Fruit fly (Drosophila melanogaster) whole organism, adult: ENCODE results near the gene CG42740.
A peak's percentile ranks its signal among the peaks of the same experiment; 100 is the strongest.

ENCODE experiments used
- CG11617 ChIP-seq: fragments of 200-800 bp; sonication (Bioruptor generic); optimal IDR thresholded peaks from 2 replicates; lab custom pipeline; 2017; ENCODE audit warnings: mild to moderate bottlenecking, missing biosample characterization, missing genetic modification reagents, missing genetic modification characterization
- CG12768 ChIP-seq: fragments of 200-800 bp; sonication (Bioruptor generic); optimal IDR thresholded peaks from 2 replicates; lab custom pipeline; 2017; ENCODE audit warnings: missing biosample characterization, missing genetic modification characterization, mild to moderate bottlenecking, moderate library complexity, missing genetic modification reagents
- CG14711 ChIP-seq: fragments of 200-800 bp; sonication (Bioruptor generic); optimal IDR thresholded peaks from 2 replicates; lab custom pipeline; 2018; ENCODE audit warnings: missing biosample characterization, mild to moderate bottlenecking, missing genetic modification characterization, moderate library complexity
- CG1620 ChIP-seq: fragments of 200-800 bp; sonication (Bioruptor generic); optimal IDR thresholded peaks from 2 replicates; lab custom pipeline; 2016; ENCODE audit warnings: missing biosample characterization, missing genetic modification characterization
- CG33017 ChIP-seq: fragments of 200-800 bp; sonication (Bioruptor generic); optimal IDR thresholded peaks from 2 replicates; lab custom pipeline; 2018; ENCODE audit warnings: missing biosample characterization, mild to moderate bottlenecking, missing genetic modification characterization, moderate library complexity
- CG5204 ChIP-seq: fragments of 200-800 bp; sonication (Bioruptor generic); optimal IDR thresholded peaks from 2 replicates; lab custom pipeline; 2016; ENCODE audit warnings: missing biosample characterization, missing genetic modification characterization
- CG7045 ChIP-seq: fragments of 200-800 bp; sonication (Bioruptor generic); optimal IDR thresholded peaks from 2 replicates; lab custom pipeline; 2017; ENCODE audit warnings: missing biosample characterization, mild to moderate bottlenecking, missing genetic modification characterization
- CG7101 ChIP-seq: fragments of 200-800 bp; sonication (Bioruptor generic); optimal IDR thresholded peaks from 2 replicates; lab custom pipeline; 2018; ENCODE audit warnings: missing biosample characterization, mild to moderate bottlenecking, missing genetic modification characterization, moderate library complexity
- Clk ChIP-seq: fragments of 200-800 bp; sonication (Bioruptor generic); optimal IDR thresholded peaks from 2 replicates; lab custom pipeline; 2017; ENCODE audit warnings: missing biosample characterization, missing genetic modification characterization
- Crg-1 ChIP-seq: fragments of 200-800 bp; sonication (Bioruptor generic); optimal IDR thresholded peaks from 2 replicates; lab custom pipeline; 2016; ENCODE audit warnings: missing biosample characterization, missing genetic modification characterization
- Hr96 ChIP-seq: fragments of 200-800 bp; sonication (Bioruptor generic); optimal IDR thresholded peaks from 2 replicates; lab custom pipeline; 2016; ENCODE audit warnings: missing biosample characterization, missing genetic modification characterization
- Mnt ChIP-seq: fragments of 200-800 bp; sonication (Bioruptor generic); optimal IDR thresholded peaks from 2 replicates; lab custom pipeline; 2016; ENCODE audit warnings: missing biosample characterization, mild to moderate bottlenecking, missing genetic modification characterization
- bab1 ChIP-seq: fragments of 200-800 bp; sonication (Bioruptor generic); optimal IDR thresholded peaks from 3 replicates; lab custom pipeline; 2019; ENCODE audit warnings: missing biosample characterization, mild to moderate bottlenecking, missing genetic modification characterization, moderate library complexity
- cic ChIP-seq: fragments of 200-800 bp; sonication (Bioruptor generic); optimal IDR thresholded peaks from 2 replicates; lab custom pipeline; 2017; ENCODE audit warnings: missing biosample characterization, mild to moderate bottlenecking, missing genetic modification characterization, moderate library complexity
- cnc ChIP-seq, 2 experiments: fragments of >200 bp; optimal IDR thresholded peaks; 2 replicates each; lab custom pipeline; 2017
- kay ChIP-seq: fragments of 200-800 bp; sonication (Bioruptor generic); peaks from one replicate; lab custom pipeline; 2016; ENCODE audit warnings: missing biosample characterization, missing genetic modification characterization, borderline replicate concordance
- ovo ChIP-seq: fragments of 200-800 bp; sonication (Bioruptor generic); optimal IDR thresholded peaks from 2 replicates; lab custom pipeline; 2016; ENCODE audit warnings: missing biosample characterization, missing genetic modification characterization
- pad ChIP-seq: fragments of 200-800 bp; sonication (Bioruptor generic); optimal IDR thresholded peaks from 3 replicates; lab custom pipeline; 2017; ENCODE audit warnings: missing biosample characterization, missing genetic modification characterization, mild to moderate bottlenecking, moderate library complexity, missing genetic modification reagents
- tj ChIP-seq: fragments of 200-800 bp; sonication (Bioruptor generic); optimal IDR thresholded peaks from 3 replicates; lab custom pipeline; 2017; ENCODE audit warnings: missing biosample characterization, mild to moderate bottlenecking, missing genetic modification characterization, moderate library complexity
- toe ChIP-seq: fragments of 200-800 bp; sonication (Bioruptor generic); optimal IDR thresholded peaks from 2 replicates; lab custom pipeline; 2016; ENCODE audit warnings: missing biosample characterization, missing genetic modification characterization

Gene CG42740

dm6 chr3R:30422871-30423270 is at the start of gene CG42740, which contains the start of gene CG2217:
CG42740 (minus strand) TSS chr3R:30422971.
CG2217 (minus strand) TSS chr3R:30422971.
- no peak for TF ChIP-seq Clk (GFP tag; lab: Kevin White, UChicago)
- no peak for TF ChIP-seq cic (GFP tag; lab: Kevin White, UChicago)
- no peak for TF ChIP-seq CG5204 (GFP tag; lab: Kevin White, UChicago)
- no peak for TF ChIP-seq tj
- TF ChIP-seq Mnt (GFP tag; lab: Kevin White, UChicago), result no peak
- TF ChIP-seq kay (GFP tag; lab: Kevin White, UChicago), result no peak
- no peak for TF ChIP-seq cnc (optimal IDR thresholded peaks at IDR 0.05; lab: Kevin White, UChicago)
- TF ChIP-seq bab1 (GFP tag; lab: Kevin White, UChicago), result no peak
- TF ChIP-seq CG12768 (GFP tag; lab: Kevin White, UChicago), result no peak
- TF ChIP-seq CG1620 (GFP tag; lab: Kevin White, UChicago), result no peak
- TF ChIP-seq CG33017 (tag; lab: Kevin White, UChicago), result no peak
- no peak for TF ChIP-seq CG14711
- TF ChIP-seq ovo (GFP tag; lab: Kevin White, UChicago), result no peak

- TF ChIP-seq Hr96 (GFP tag; lab: Kevin White, UChicago) (no peak), CG7101 (tag; lab: Kevin White, UChicago) (no peak), CG33017 (tag; lab: Kevin White, UChicago) (no peak), pad (no peak), CG7045 (GFP tag; lab: Kevin White, UChicago) (no peak), cic (GFP tag; lab: Kevin White, UChicago) (no peak), CG12768 (GFP tag; lab: Kevin White, UChicago) (no peak), Mnt (GFP tag; lab: Kevin White, UChicago) (no peak), Clk (GFP tag; lab: Kevin White, UChicago) (no peak), kay (GFP tag; lab: Kevin White, UChicago) (no peak), tj (no peak), toe (no peak), CG14711 (no peak), CG11617 (GFP tag; lab: Kevin White, UChicago) (no peak), bab1 (GFP tag; lab: Kevin White, UChicago) (no peak), CG1620 (GFP tag; lab: Kevin White, UChicago) (no peak), Crg-1 (GFP tag; lab: Kevin White, UChicago) (no peak), CG5204 (GFP tag; lab: Kevin White, UChicago) (no peak), cnc (optimal IDR thresholded peaks at IDR 0.05; lab: Kevin White, UChicago) (no peak), ovo (GFP tag; lab: Kevin White, UChicago) (no peak)
These were observed 49.6 kb upstream of the CG42740 start for dm6 chr3R:30472331-30472730.

dm6 chr3R:30470690-30471089 is 47.9 kb upstream of the CG42740 start:
- TF ChIP-seq CG12768 (GFP tag; lab: Kevin White, UChicago) (no peak), Mnt (GFP tag; lab: Kevin White, UChicago) (no peak), CG5204 (GFP tag; lab: Kevin White, UChicago) (no peak), Clk (GFP tag; lab: Kevin White, UChicago) (no peak), pad (no peak), toe (no peak), tj (peak; percentile 99), cic (GFP tag; lab: Kevin White, UChicago) (no peak)

- TF ChIP-seq CG14711, result no peak
These were observed 44.3 kb upstream of the CG42740 start for dm6 chr3R:30467062-30467461.

- TF ChIP-seq CG33017 (tag; lab: Kevin White, UChicago) (no peak), cic (GFP tag; lab: Kevin White, UChicago) (peak; percentile 76), CG12768 (GFP tag; lab: Kevin White, UChicago) (peak; percentile 54), pad (no peak), Mnt (GFP tag; lab: Kevin White, UChicago) (peak; percentile 14), ovo (GFP tag; lab: Kevin White, UChicago) (no peak)
These were observed 43.7 kb upstream of the CG42740 start for dm6 chr3R:30466515-30466914.

dm6 chr3R:30465775-30466494 is 43.2 kb upstream of the CG42740 start, which contains the start of gene PH4alphaEFB:
PH4alphaEFB (plus strand) TSS chr3R:30466050.
- TF ChIP-seq CG7045 (GFP tag; lab: Kevin White, UChicago) (no peak), tj (peak; percentile 30), CG1620 (GFP tag; lab: Kevin White, UChicago) (no peak), Clk (GFP tag; lab: Kevin White, UChicago) (no peak), Crg-1 (GFP tag; lab: Kevin White, UChicago) (no peak), cnc (optimal IDR thresholded peaks at IDR 0.05; lab: Kevin White, UChicago) (no peak), ovo (GFP tag; lab: Kevin White, UChicago) (no peak), cic (GFP tag; lab: Kevin White, UChicago) (no peak), CG33017 (tag; lab: Kevin White, UChicago) (no peak), toe (no peak), pad (no peak), Mnt (GFP tag; lab: Kevin White, UChicago) (peak; percentile 11), Hr96 (GFP tag; lab: Kevin White, UChicago) (no peak), kay (GFP tag; lab: Kevin White, UChicago) (peak; percentile 74), CG11617 (GFP tag; lab: Kevin White, UChicago) (peak; percentile 7), CG12768 (GFP tag; lab: Kevin White, UChicago) (no peak), CG14711 (no peak), CG7101 (tag; lab: Kevin White, UChicago) (no peak), CG5204 (GFP tag; lab: Kevin White, UChicago) (no peak), bab1 (GFP tag; lab: Kevin White, UChicago) (peak; percentile 18)
